Worm (Caenorhabditis elegans) whole organism, young adult: ENCODE measurements around the gene ucr-2.1.

Source experiments
- F57A8.1 ChIP-seq: fragments of 200-800 bp; sonication (Bioruptor generic); optimal IDR thresholded peaks from 2 replicates; lab custom pipeline; 2018; ENCODE audit warnings: mild to moderate bottlenecking, missing genetic modification characterization, moderate library complexity, missing compliant biosample characterization
- K12H6.12 ChIP-seq: fragments of 200-800 bp; sonication (Bioruptor generic); optimal IDR thresholded peaks from 2 replicates; lab custom pipeline; 2018; ENCODE audit warnings: mild to moderate bottlenecking, missing genetic modification characterization, missing compliant biosample characterization
- T26A5.8 ChIP-seq: sonication (generic microtip); optimal IDR thresholded peaks from 2 replicates; lab custom pipeline; 2016; ENCODE audit warnings: missing genetic modification characterization, missing compliant biosample characterization
- cebp-1 ChIP-seq, 2 experiments: fragments of 200-800 bp in 1 of 2; sonication (Bioruptor generic) in 1 of 2; sonication (generic microtip) in 1 of 2; IDR thresholded peaks in 1 of 2; optimal IDR thresholded peaks in 1 of 2; 2 replicates each; pipeline versions ENCODE4 v1.3.6 to Lab custom; 2017 to 2022; ENCODE audit warnings: missing compliant biosample characterization in 2 of 2, missing genetic modification characterization in 2 of 2, mild to moderate bottlenecking in 1 of 2, missing genetic modification reagents in 1 of 2, moderate library complexity in 1 of 2
- egrh-3 ChIP-seq: fragments of 200-800 bp; sonication (Bioruptor generic); IDR thresholded peaks from 2 replicates; pipeline ENCODE4 v1.3.6; 2022; ENCODE audit warnings: missing genetic modification reagents, missing genetic modification characterization, missing compliant biosample characterization
- let-526 ChIP-seq: fragments of 200-800 bp; sonication (Bioruptor generic); IDR thresholded peaks from 2 replicates; pipeline ENCODE4 v1.3.6; 2022; ENCODE audit warnings: missing genetic modification reagents, missing genetic modification characterization, missing compliant biosample characterization
- madf-6 ChIP-seq: fragments of 200-800 bp; sonication (Bioruptor generic); IDR thresholded peaks from 2 replicates; pipeline ENCODE4 v1.3.6; 2022; ENCODE audit warnings: missing genetic modification reagents, missing genetic modification characterization, missing compliant biosample characterization
- mel-28 ChIP-seq: sonication (generic microtip); optimal IDR thresholded peaks from 2 replicates; lab custom pipeline; 2016; ENCODE audit warnings: borderline replicate concordance, mild to moderate bottlenecking, missing genetic modification characterization, missing compliant biosample characterization
- mes-4 ChIP-seq: sonication (generic microtip); optimal IDR thresholded peaks from 2 replicates; lab custom pipeline; 2016; ENCODE audit warnings: missing genotype, missing genetic modification characterization, missing compliant biosample characterization
- rec-8 ChIP-seq, 2 experiments: sonication (generic microtip); optimal IDR thresholded peaks; 2 replicates each; lab custom pipeline; 2016; ENCODE audit warnings: mild to moderate bottlenecking in 2 of 2, missing genetic modification characterization in 2 of 2, missing genetic modification reagents in 2 of 2, missing genotype in 2 of 2, missing biosample characterization in 1 of 2, missing compliant biosample characterization in 1 of 2, moderate library complexity in 1 of 2
- xnd-1 ChIP-seq: sonication (generic microtip); optimal IDR thresholded peaks from 2 replicates; lab custom pipeline; 2016; ENCODE audit warnings: missing genotype, missing genetic modification reagents, missing genetic modification characterization, missing compliant biosample characterization
- ztf-22 ChIP-seq: fragments of 200-800 bp; sonication (Bioruptor generic); optimal IDR thresholded peaks from 2 replicates; lab custom pipeline; 2018; ENCODE audit warnings: mild to moderate bottlenecking, missing genetic modification characterization, moderate library complexity, missing compliant biosample characterization
- ztf-3 ChIP-seq: fragments of 200-800 bp; sonication (Bioruptor generic); optimal IDR thresholded peaks from 2 replicates; lab custom pipeline; 2018; ENCODE audit warnings: mild to moderate bottlenecking, missing genetic modification characterization, missing compliant biosample characterization

DNA sequence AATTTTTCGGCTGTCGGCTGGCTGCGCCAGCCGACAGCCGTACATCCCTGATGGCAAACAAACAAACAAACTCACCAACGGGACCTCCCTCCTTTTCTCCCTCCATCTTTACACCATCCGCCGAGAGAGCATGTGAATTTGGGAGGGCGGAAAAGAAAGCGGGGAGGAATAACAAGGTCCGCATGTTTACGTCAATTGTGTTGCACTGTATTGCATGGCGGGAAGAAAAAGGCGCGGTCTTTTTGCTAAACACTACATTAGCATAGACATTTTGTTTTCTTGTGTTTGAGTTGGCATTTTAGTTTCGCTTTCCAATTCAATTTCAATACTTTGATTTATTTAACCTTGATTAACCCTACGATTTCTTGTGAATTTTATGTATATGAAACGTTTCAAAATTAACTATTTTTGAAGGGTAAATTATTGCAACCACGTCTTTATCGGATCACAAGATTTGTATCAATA lies 30.3 kb upstream of the ucr-2.1 start, which contains the start of gene C49F5.6:
- no peak for TF ChIP-seq rec-8 (tag; optimal IDR thresholded peaks at IDR 0.05; lab: Kevin White, UChicago)
- TF ChIP-seq xnd-1 = no peak
- no peak for TF ChIP-seq K12H6.12 (tag; lab: Kevin White, UChicago)
- peak; percentile 79 for TF ChIP-seq madf-6 (GFP tag; lab: Robert Waterston, UW)
- no peak for TF ChIP-seq cebp-1 (GFP tag; IDR thresholded peaks at IDR 0.05; lab: Robert Waterston, UW)
- TF ChIP-seq cebp-1 (tag; optimal IDR thresholded peaks at IDR 0.05; lab: Kevin White, UChicago) = no peak
- no peak for TF ChIP-seq egrh-3 (GFP tag; lab: Robert Waterston, UW)
- no peak for TF ChIP-seq F57A8.1 (GFP tag; lab: Kevin White, UChicago)
- no peak for TF ChIP-seq T26A5.8 (tag; lab: Kevin White, UChicago)
- no peak for TF ChIP-seq mel-28 (tag; lab: Kevin White, UChicago)
- no peak for TF ChIP-seq mes-4
- no peak for TF ChIP-seq let-526 (GFP tag; lab: Robert Waterston, UW)
- no peak for TF ChIP-seq ztf-22
- no peak for TF ChIP-seq ztf-3
